Worm (Caenorhabditis elegans): Measurements from ENCODE around the gene pid-5.

DNA sequence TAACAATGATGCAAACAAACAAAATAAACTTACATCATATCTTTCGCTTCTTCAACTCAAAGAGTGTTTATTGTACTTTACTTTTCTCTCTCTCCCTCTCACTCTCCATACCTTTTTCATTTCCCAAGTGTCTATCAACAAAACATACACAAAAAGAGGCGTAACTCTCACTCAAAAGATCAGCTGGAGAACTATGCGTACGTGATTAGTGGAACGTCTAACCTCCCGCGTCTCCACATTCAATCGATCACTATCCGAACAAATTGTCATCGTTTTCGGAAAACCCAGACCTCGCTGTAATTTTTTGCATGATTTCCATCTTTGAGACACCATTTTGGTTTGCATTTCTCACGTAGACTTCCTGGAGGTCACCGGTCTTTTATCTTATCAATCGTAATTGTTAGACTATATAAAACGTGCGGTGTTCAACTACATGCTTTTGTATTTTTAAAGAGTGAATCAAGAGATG, 44.2 kb upstream of the pid-5 start, which contains the start of gene nhr-57:
- TF ChIP-seq hmg-4 (GFP tag; optimal IDR thresholded peaks at IDR 0.05) (no peak), F13C5.2 (tag; optimal IDR thresholded peaks at IDR 0.05) (no peak), tra-4 (tag; optimal IDR thresholded peaks at IDR 0.05) (no peak), ama-1 (optimal IDR thresholded peaks at IDR 0.05) (no peak), hnd-1 (tag; optimal IDR thresholded peaks at IDR 0.05) (no peak), sea-1 (GFP tag; conservative IDR thresholded peaks at IDR 0.05) (no peak), ceh-36 (tag; optimal IDR thresholded peaks at IDR 0.05) (no peak), ets-7 (tag; optimal IDR thresholded peaks at IDR 0.05) (no peak), flt-1 (GFP tag; IDR thresholded peaks at IDR 0.05) (no peak), B0310.2 (tag; optimal IDR thresholded peaks at IDR 0.05) (no peak), ceh-13 (GFP tag; optimal IDR thresholded peaks at IDR 0.05) (no peak), tbx-37 (GFP tag; conservative IDR thresholded peaks at IDR 0.05) (no peak)
